Worm (Caenorhabditis elegans): ENCODE measurements around the gene Y62H9A.12.

DNA sequence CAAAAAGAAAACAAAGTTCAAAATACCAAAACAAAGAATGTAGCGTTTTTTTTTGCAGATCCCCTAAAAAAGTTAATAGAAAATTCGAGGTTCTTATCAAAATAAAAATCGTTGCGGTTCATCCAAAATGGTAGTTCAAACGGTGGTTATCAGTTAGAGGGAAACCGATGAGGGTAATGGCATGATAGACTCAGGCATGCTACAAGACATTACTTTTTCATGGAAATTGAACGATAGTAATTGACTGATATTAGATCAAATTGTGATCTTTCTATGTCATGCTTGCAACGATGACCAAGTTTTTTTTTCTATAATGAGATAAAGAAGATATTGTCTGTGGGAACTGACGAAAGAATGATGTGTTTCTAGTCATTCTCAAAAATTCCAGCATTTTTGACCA lies 50.6 kb downstream of the Y62H9A.12 start:
- no peak for TF ChIP-seq nhr-76 (tag; optimal IDR thresholded peaks at IDR 0.05)
- TF ChIP-seq pha-4 (GFP tag; IDR thresholded peaks at IDR 0.05) = no peak
- TF ChIP-seq pha-4 (tag; optimal IDR thresholded peaks at IDR 0.05) = no peak
- TF ChIP-seq egl-27 (tag; optimal IDR thresholded peaks at IDR 0.05) = no peak
- TF ChIP-seq madf-9 (GFP tag; conservative IDR thresholded peaks at IDR 0.05) = no peak
- peak; percentile 91 for TF ChIP-seq pqm-1 (tag; optimal IDR thresholded peaks at IDR 0.05)
- TF ChIP-seq mep-1 (tag; optimal IDR thresholded peaks at IDR 0.05) = peak; percentile 7
- no peak for TF ChIP-seq R02D3.7 (tag; optimal IDR thresholded peaks at IDR 0.05)
- TF ChIP-seq mdl-1 (tag; optimal IDR thresholded peaks at IDR 0.05) = peak in 1 of 2 experiments; percentile 62
- no peak for TF ChIP-seq ztf-11 (tag; optimal IDR thresholded peaks at IDR 0.05)
- TF ChIP-seq dpl-1 (GFP tag; optimal IDR thresholded peaks at IDR 0.05) = no peak
- no peak for TF ChIP-seq unc-39 (tag; optimal IDR thresholded peaks at IDR 0.05)
- TF ChIP-seq zfp-3 (GFP tag; conservative IDR thresholded peaks at IDR 0.05) = no peak
- TF ChIP-seq ama-1 (optimal IDR thresholded peaks at IDR 0.05) = no peak
